Worm (Caenorhabditis elegans): Measurements from ENCODE around the gene str-160.

- TF ChIP-seq mls-2 (tag; optimal IDR thresholded peaks at IDR 0.05) (no peak), nhr-28 (tag; optimal IDR thresholded peaks at IDR 0.05) (no peak), ham-2 (GFP tag; optimal IDR thresholded peaks at IDR 0.05) (no peak), nhr-237 (tag; optimal IDR thresholded peaks at IDR 0.05) (no peak), pha-4 (tag; optimal IDR thresholded peaks at IDR 0.05) (no peak), tbx-8 (GFP tag; optimal IDR thresholded peaks at IDR 0.05) (no peak), lsy-2 (tag; optimal IDR thresholded peaks at IDR 0.05) (no peak), snpc-4 (tag; optimal IDR thresholded peaks at IDR 0.05) (no peak), ztf-11 (tag; optimal IDR thresholded peaks at IDR 0.05) (no peak), elt-1 (tag; optimal IDR thresholded peaks at IDR 0.05; ENCODE audit: borderline replicate concordance, insufficient read depth) (no peak), mab-5 (tag; optimal IDR thresholded peaks at IDR 0.05) (no peak), blmp-1 (tag; optimal IDR thresholded peaks at IDR 0.05) (no peak), lin-13 (tag; optimal IDR thresholded peaks at IDR 0.05) (no peak), sem-2 (GFP tag; optimal IDR thresholded peaks at IDR 0.05) (no peak)
Observed at ce11 chrV:1698400-1698799, 36.3 kb upstream of the str-160 start.

Data from whole organism, mixed stage, embryonic.